Worm (Caenorhabditis elegans) whole organism, L1 larva: ENCODE results near the gene F09E5.16.

ENCODE experiments used
- C04F5.9 ChIP-seq: sonication (generic microtip); optimal IDR thresholded peaks from 2 replicates; lab custom pipeline; 2016; ENCODE audit warnings: missing genetic modification characterization, missing compliant biosample characterization
- C34B4.2 ChIP-seq: sonication (generic microtip); optimal IDR thresholded peaks from 2 replicates; lab custom pipeline; 2017; ENCODE audit warnings: mild to moderate bottlenecking, missing genetic modification characterization, missing compliant biosample characterization
- aha-1 ChIP-seq: fragments of 150-350 bp; optimal IDR thresholded peaks from 2 replicates; lab custom pipeline; 2014; ENCODE audit warnings: missing biosample characterization, missing genetic modification characterization
- alr-1 ChIP-seq: fragments of 200-800 bp; sonication (Bioruptor generic); optimal IDR thresholded peaks from 2 replicates; lab custom pipeline; 2018; ENCODE audit warnings: borderline replicate concordance, mild to moderate bottlenecking, missing genetic modification characterization, missing compliant biosample characterization
- blmp-1 ChIP-seq: fragments of 150-350 bp; optimal IDR thresholded peaks from 2 replicates; lab custom pipeline; 2014; ENCODE audit warnings: missing biosample characterization, missing genetic modification characterization
- ceh-88 ChIP-seq: fragments of 200-800 bp; sonication (Bioruptor generic); IDR thresholded peaks from 2 replicates; pipeline ENCODE4 v1.3.6; 2022; ENCODE audit warnings: missing genetic modification characterization, missing compliant biosample characterization
- dsc-1 ChIP-seq: sonication (generic microtip); optimal IDR thresholded peaks from 2 replicates; lab custom pipeline; 2016; ENCODE audit warnings: mild to moderate bottlenecking, missing genetic modification characterization, missing compliant biosample characterization
- efl-3 ChIP-seq: fragments of 200-800 bp; sonication (Bioruptor generic); optimal IDR thresholded peaks from 2 replicates; lab custom pipeline; 2018; ENCODE audit warnings: mild to moderate bottlenecking, missing genetic modification characterization, missing compliant biosample characterization
- egl-13 ChIP-seq: sonication (generic microtip); optimal IDR thresholded peaks from 2 replicates; lab custom pipeline; 2016; ENCODE audit warnings: missing genotype, missing genetic modification reagents, missing genetic modification characterization, missing compliant biosample characterization
- elt-2 ChIP-seq: sonication (generic microtip); optimal IDR thresholded peaks from 2 replicates; lab custom pipeline; 2016; ENCODE audit warnings: missing genetic modification characterization, mild to moderate bottlenecking, inconsistent platforms, missing compliant biosample characterization, missing genetic modification reagents
- fkh-10 ChIP-seq: sonication (generic microtip); optimal IDR thresholded peaks from 2 replicates; lab custom pipeline; 2017; ENCODE audit warnings: missing biosample characterization, missing genetic modification reagents, missing genetic modification characterization
- fkh-8 ChIP-seq: sonication (generic microtip); optimal IDR thresholded peaks from 2 replicates; lab custom pipeline; 2016; ENCODE audit warnings: mild to moderate bottlenecking, missing genetic modification characterization, missing compliant biosample characterization
- hlh-4 ChIP-seq: sonication (generic microtip); optimal IDR thresholded peaks from 2 replicates; lab custom pipeline; 2016; ENCODE audit warnings: mild to moderate bottlenecking, missing genetic modification characterization, missing compliant biosample characterization
- isw-1 ChIP-seq: fragments of 200-800 bp; sonication (Bioruptor generic); IDR thresholded peaks from 2 replicates; pipeline ENCODE4 v1.3.6; 2022; ENCODE audit warnings: missing genetic modification characterization, missing compliant biosample characterization
- jun-1 ChIP-seq: fragments of 150-350 bp; optimal IDR thresholded peaks from 2 replicates; lab custom pipeline; 2014; ENCODE audit warnings: missing biosample characterization, missing genetic modification reagents, missing genetic modification characterization
- lin-13 ChIP-seq: fragments of 150-350 bp; optimal IDR thresholded peaks from 2 replicates; lab custom pipeline; 2014; ENCODE audit warnings: missing biosample characterization, missing genetic modification reagents, missing genetic modification characterization
- lin-14 ChIP-seq: fragments of 200-800 bp; sonication (Bioruptor generic); optimal IDR thresholded peaks from 2 replicates; lab custom pipeline; 2018; ENCODE audit warnings: mild to moderate bottlenecking, missing genetic modification characterization, moderate library complexity, missing compliant biosample characterization
- lin-15B ChIP-seq: fragments of 150-350 bp; sonication (generic microtip); optimal IDR thresholded peaks from 3 replicates; lab custom pipeline; 2014; ENCODE audit warnings: missing biosample characterization, missing genetic modification characterization
- lin-35 ChIP-seq, 2 experiments: fragments of 150-350 bp; optimal IDR thresholded peaks; 2 replicates each; lab custom pipeline; 2014; ENCODE audit warnings: missing biosample characterization in 2 of 2, missing genetic modification characterization in 2 of 2, missing genetic modification reagents in 2 of 2
- lin-39 ChIP-seq: fragments of 150-350 bp; optimal IDR thresholded peaks from 2 replicates; lab custom pipeline; 2014; ENCODE audit warnings: missing biosample characterization, missing genetic modification reagents, missing genetic modification characterization
- lsy-2 ChIP-seq, 2 experiments: fragments of 150-350 bp; optimal IDR thresholded peaks; 2 replicates each; lab custom pipeline; 2014; ENCODE audit warnings: missing biosample characterization in 2 of 2, missing genetic modification characterization in 2 of 2
- nhr-11 ChIP-seq: fragments of 150-350 bp; optimal IDR thresholded peaks from 2 replicates; lab custom pipeline; 2014; ENCODE audit warnings: missing biosample characterization, missing genetic modification characterization
- nhr-12 ChIP-seq: sonication (generic microtip); optimal IDR thresholded peaks from 2 replicates; lab custom pipeline; 2017; ENCODE audit warnings: missing biosample characterization, missing genetic modification characterization
- nhr-19 ChIP-seq: fragments of 200-800 bp; sonication (Bioruptor generic); conservative IDR thresholded peaks from 2 replicates; pipeline ENCODE4 v1.3.6; 2022; ENCODE audit warnings: missing genetic modification characterization, missing compliant biosample characterization
- nhr-20 ChIP-seq: sonication (generic microtip); optimal IDR thresholded peaks from 2 replicates; lab custom pipeline; 2016; ENCODE audit warnings: mild to moderate bottlenecking, missing genetic modification characterization, missing compliant biosample characterization
- nhr-237 ChIP-seq: fragments of 150-350 bp; optimal IDR thresholded peaks from 2 replicates; lab custom pipeline; 2014; ENCODE audit warnings: missing biosample characterization, missing genetic modification characterization
- nhr-47 ChIP-seq: sonication (generic microtip); optimal IDR thresholded peaks from 2 replicates; lab custom pipeline; 2016; ENCODE audit warnings: mild to moderate bottlenecking, missing genetic modification characterization, moderate library complexity, missing compliant biosample characterization
- nhr-71 ChIP-seq: sonication (generic microtip); optimal IDR thresholded peaks from 2 replicates; lab custom pipeline; 2016; ENCODE audit warnings: mild to moderate bottlenecking, missing genetic modification characterization, moderate library complexity, missing compliant biosample characterization
- nhr-90 ChIP-seq: sonication (generic microtip); optimal IDR thresholded peaks from 2 replicates; lab custom pipeline; 2016; ENCODE audit warnings: mild to moderate bottlenecking, missing genetic modification characterization, missing compliant biosample characterization; ENCODE audit not compliant: poor library complexity
- pqm-1 ChIP-seq: sonication (generic microtip); optimal IDR thresholded peaks from 3 replicates; lab custom pipeline; 2017; ENCODE audit warnings: missing biosample characterization, missing genetic modification characterization
- snu-23 ChIP-seq: sonication (generic microtip); optimal IDR thresholded peaks from 2 replicates; lab custom pipeline; 2016; ENCODE audit warnings: missing genetic modification characterization, missing compliant biosample characterization
- sox-4 ChIP-seq: sonication (generic microtip); optimal IDR thresholded peaks from 2 replicates; lab custom pipeline; 2016; ENCODE audit warnings: missing genetic modification characterization, missing compliant biosample characterization
- swsn-7 ChIP-seq: sonication (generic microtip); optimal IDR thresholded peaks from 2 replicates; lab custom pipeline; 2016; ENCODE audit warnings: missing genetic modification characterization, missing compliant biosample characterization
- unc-30 ChIP-seq: sonication (generic microtip); optimal IDR thresholded peaks from 2 replicates; lab custom pipeline; 2017; ENCODE audit warnings: missing biosample characterization, missing genetic modification characterization
- unc-98 ChIP-seq: fragments of 200-800 bp; sonication (Bioruptor generic); IDR thresholded peaks from 2 replicates; pipeline ENCODE4 v1.3.6; 2022; ENCODE audit warnings: missing genetic modification characterization, missing compliant biosample characterization
- vab-15 ChIP-seq: sonication (generic microtip); optimal IDR thresholded peaks from 2 replicates; lab custom pipeline; 2017; ENCODE audit warnings: missing genotype, mild to moderate bottlenecking, missing genetic modification characterization, missing compliant biosample characterization
- ztf-4 ChIP-seq: fragments of 150-350 bp; optimal IDR thresholded peaks from 2 replicates; lab custom pipeline; 2014; ENCODE audit warnings: missing biosample characterization, missing genetic modification characterization

Gene F09E5.16

ce11 chrII:5334628-5335027 lies 30.9 kb downstream of the F09E5.16 start:
- TF ChIP-seq snu-23 (GFP tag; lab: Kevin White, UChicago) = no peak
- no peak for TF ChIP-seq lin-15B (tag; lab: Kevin White, UChicago)
- TF ChIP-seq sox-4 (tag; lab: Kevin White, UChicago) = peak; percentile 66
- TF ChIP-seq fkh-10 (GFP tag; lab: Kevin White, UChicago) = no peak
- peak; percentile 92 for TF ChIP-seq fkh-8
- peak; percentile 58 for TF ChIP-seq nhr-47 (tag; lab: Kevin White, UChicago)
- TF ChIP-seq egl-13 = peak; percentile 55
- TF ChIP-seq lin-14 (GFP tag; lab: Kevin White, UChicago) = peak; percentile 38
- TF ChIP-seq dsc-1 (tag; lab: Kevin White, UChicago) = peak; percentile 67
- TF ChIP-seq nhr-11 (tag; lab: Kevin White, UChicago) = peak; percentile 11
- peak in 1 of 2 experiments; percentile 13 for TF ChIP-seq lsy-2 (tag; optimal IDR thresholded peaks at IDR 0.05; lab: Kevin White, UChicago)
- TF ChIP-seq ztf-4 (tag; lab: Kevin White, UChicago) = peak; percentile 48
- peak; percentile 68 for TF ChIP-seq nhr-71 (tag; lab: Kevin White, UChicago)
- TF ChIP-seq, all 84 proteins: peak for 10

ce11 chrII:5333729-5334255 lies 31.8 kb downstream of the F09E5.16 start:
- TF ChIP-seq swsn-7 (tag; lab: Kevin White, UChicago) (no peak), pqm-1 (tag; lab: Kevin White, UChicago) (no peak), vab-15 (tag; lab: Kevin White, UChicago) (peak; percentile 6), hlh-4 (tag; lab: Kevin White, UChicago) (no peak), lin-39 (tag; lab: Kevin White, UChicago) (no peak), lin-35 (GFP tag; optimal IDR thresholded peaks at IDR 0.05; lab: Kevin White, UChicago) (no peak), lin-14 (GFP tag; lab: Kevin White, UChicago) (peak; percentile 27), unc-98 (GFP tag; lab: Robert Waterston, UW) (no peak), nhr-237 (no peak), alr-1 (tag; lab: Kevin White, UChicago) (no peak), ceh-88 (no peak), nhr-90 (tag; lab: Kevin White, UChicago) (no peak), lin-13 (GFP tag; lab: Kevin White, UChicago) (no peak), aha-1 (tag; lab: Kevin White, UChicago) (no peak), elt-2 (tag; lab: Kevin White, UChicago) (peak; percentile 3), blmp-1 (tag; lab: Kevin White, UChicago) (peak; percentile 5), isw-1 (GFP tag; lab: Robert Waterston, UW) (no peak), nhr-19 (GFP tag; lab: Robert Waterston, UW) (no peak), ztf-4 (tag; lab: Kevin White, UChicago) (no peak), C34B4.2 (no peak), lsy-2 (tag; optimal IDR thresholded peaks at IDR 0.05; lab: Kevin White, UChicago) (peak in 1 of 2 experiments; percentile 10), efl-3 (GFP tag; lab: Kevin White, UChicago) (no peak), C04F5.9 (tag; lab: Kevin White, UChicago) (no peak), nhr-12 (no peak), unc-30 (tag; lab: Kevin White, UChicago) (no peak)

DNA sequence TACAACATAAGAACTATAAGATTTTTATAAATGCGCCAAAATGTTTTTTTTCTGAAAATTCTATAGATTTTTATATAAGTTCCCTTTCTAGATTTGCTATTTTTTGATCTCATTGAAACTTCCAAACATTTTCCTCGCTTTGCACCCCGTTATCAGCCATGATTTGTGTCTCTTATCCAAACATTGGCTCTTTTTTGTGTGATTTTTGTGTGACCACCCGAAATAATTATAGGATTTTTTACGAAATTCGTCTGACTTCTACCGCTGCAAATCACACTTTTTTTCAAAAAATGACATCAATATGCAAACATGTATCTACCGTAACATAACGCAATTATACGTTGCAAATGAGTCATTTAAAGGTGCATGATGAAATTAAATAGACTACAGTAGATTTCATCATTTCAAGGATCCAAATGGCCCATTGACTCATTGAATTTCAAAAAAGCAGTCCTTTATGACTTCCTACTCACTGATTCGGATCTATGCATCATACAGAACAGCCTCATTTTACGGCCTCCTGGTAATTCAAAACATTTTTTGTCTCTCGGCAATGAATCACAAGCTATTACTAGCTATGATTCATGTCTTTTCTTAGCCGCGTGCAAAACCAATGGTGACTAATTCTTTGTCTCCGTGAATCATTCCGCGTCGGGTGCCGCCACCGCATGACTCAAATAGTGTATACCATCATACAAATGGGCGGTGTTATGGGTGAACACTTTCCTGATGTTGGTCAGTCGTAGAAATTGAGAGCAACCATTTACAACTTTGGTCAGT lies 33.0 kb downstream of the F09E5.16 start:
- TF ChIP-seq elt-2 (tag; lab: Kevin White, UChicago) (peak; percentile 74), jun-1 (peak; percentile 12), nhr-20 (tag; lab: Kevin White, UChicago) (no peak)
